Fruit fly (Drosophila melanogaster) whole organism, embryonic: Measurements from ENCODE around the gene CG15439.

Experiments
- Asciz ChIP-seq: fragments of 200-800 bp; sonication (Bioruptor generic); optimal IDR thresholded peaks from 2 replicates; lab custom pipeline; 2017; ENCODE audit warnings: missing biosample characterization, mild to moderate bottlenecking, missing genetic modification characterization, missing genetic modification reagents
- BEAF-32 ChIP-seq: fragments of 200-800 bp; sonication (Bioruptor generic); optimal IDR thresholded peaks from 3 replicates; lab custom pipeline; 2017; ENCODE audit warnings: missing biosample characterization, missing genetic modification characterization, mild to moderate bottlenecking, moderate library complexity, missing genetic modification reagents
- CG10543 ChIP-seq: fragments of 200-800 bp; sonication (Bioruptor generic); optimal IDR thresholded peaks from 3 replicates; lab custom pipeline; 2017; ENCODE audit warnings: missing biosample characterization, mild to moderate bottlenecking, missing genetic modification characterization, moderate library complexity
- CG10979 ChIP-seq: fragments of 200-800 bp; sonication (Bioruptor generic); optimal IDR thresholded peaks from 2 replicates; lab custom pipeline; 2018; ENCODE audit warnings: missing biosample characterization, mild to moderate bottlenecking, missing genetic modification characterization, moderate library complexity
- CG12155 ChIP-seq: fragments of 200-800 bp; sonication (Bioruptor generic); optimal IDR thresholded peaks from 3 replicates; lab custom pipeline; 2016; ENCODE audit warnings: missing biosample characterization, missing genetic modification characterization
- CG12219 ChIP-seq: fragments of 200-800 bp; sonication (Bioruptor generic); optimal IDR thresholded peaks from 3 replicates; lab custom pipeline; 2018; ENCODE audit warnings: missing biosample characterization, mild to moderate bottlenecking, missing genetic modification characterization
- CG12942 ChIP-seq: fragments of 200-800 bp; sonication (Bioruptor generic); optimal IDR thresholded peaks from 3 replicates; lab custom pipeline; 2016; ENCODE audit warnings: missing biosample characterization, missing genetic modification characterization
- CG15269 ChIP-seq: fragments of 200-800 bp; sonication (Bioruptor generic); optimal IDR thresholded peaks from 2 replicates; lab custom pipeline; 2018; ENCODE audit warnings: missing biosample characterization, mild to moderate bottlenecking, missing genetic modification characterization, moderate library complexity
- CG15514 ChIP-seq: fragments of 200-800 bp; sonication (Bioruptor generic); optimal IDR thresholded peaks from 3 replicates; lab custom pipeline; 2017; ENCODE audit warnings: missing biosample characterization, missing genetic modification characterization, mild to moderate bottlenecking, moderate library complexity, missing genetic modification reagents
- CG18619 ChIP-seq: fragments of 200-800 bp; sonication (Bioruptor generic); optimal IDR thresholded peaks from 3 replicates; lab custom pipeline; 2017; ENCODE audit warnings: missing biosample characterization, mild to moderate bottlenecking, missing genetic modification characterization
- CG2116 ChIP-seq: fragments of 200-800 bp; sonication (Bioruptor generic); optimal IDR thresholded peaks from 3 replicates; lab custom pipeline; 2018; ENCODE audit warnings: missing biosample characterization, mild to moderate bottlenecking, missing genetic modification characterization
- CG43689 ChIP-seq: fragments of 200-800 bp; sonication (Bioruptor generic); IDR thresholded peaks from 2 replicates; pipeline ENCODE4 v1.3.6; 2022; ENCODE audit warnings: missing biosample characterization, missing genetic modification characterization
- CG4404 ChIP-seq: fragments of 200-800 bp; sonication (Bioruptor generic); IDR thresholded peaks from 2 replicates; pipeline ENCODE4 v1.3.6; 2022; ENCODE audit warnings: missing biosample characterization, missing genetic modification characterization
- CG4424 ChIP-seq: fragments of 200-800 bp; sonication (Bioruptor generic); optimal IDR thresholded peaks from 3 replicates; lab custom pipeline; 2016; ENCODE audit warnings: missing biosample characterization, missing genetic modification characterization
- CG7556 ChIP-seq: fragments of 200-800 bp; sonication (Bioruptor generic); optimal IDR thresholded peaks from 2 replicates; lab custom pipeline; 2017; ENCODE audit warnings: missing biosample characterization, mild to moderate bottlenecking, missing genetic modification characterization
- CG7745 ChIP-seq: fragments of 200-800 bp; sonication (Bioruptor generic); optimal IDR thresholded peaks from 2 replicates; lab custom pipeline; 2018; ENCODE audit warnings: missing biosample characterization, mild to moderate bottlenecking, missing genetic modification characterization, moderate library complexity
- CG8089 ChIP-seq: fragments of 200-800 bp; sonication (Bioruptor generic); optimal IDR thresholded peaks from 3 replicates; lab custom pipeline; 2016; ENCODE audit warnings: missing biosample characterization, missing genetic modification characterization
- CG9797 ChIP-seq: fragments of 200-800 bp; sonication (Bioruptor generic); optimal IDR thresholded peaks from 3 replicates; lab custom pipeline; 2018; ENCODE audit warnings: missing biosample characterization, mild to moderate bottlenecking, missing genetic modification characterization
- CG9876 ChIP-seq: fragments of 200-800 bp; sonication (Bioruptor generic); optimal IDR thresholded peaks from 2 replicates; lab custom pipeline; 2016; ENCODE audit warnings: missing biosample characterization, missing genetic modification characterization
- Camta ChIP-seq: fragments of 200-800 bp; sonication (Bioruptor generic); optimal IDR thresholded peaks from 2 replicates; lab custom pipeline; 2016; ENCODE audit warnings: missing biosample characterization, missing genetic modification characterization
- D19B ChIP-seq: fragments of 200-800 bp; sonication (Bioruptor generic); optimal IDR thresholded peaks from 2 replicates; lab custom pipeline; 2017; ENCODE audit warnings: missing biosample characterization, mild to moderate bottlenecking, missing genetic modification characterization
- Doc3 ChIP-seq: fragments of 200-800 bp; sonication (Bioruptor generic); IDR thresholded peaks from 3 replicates; pipeline ENCODE4 v1.3.6; 2022; ENCODE audit warnings: missing biosample characterization, missing genetic modification characterization; ENCODE audit not compliant: partially characterized antibody
- E2f2 ChIP-seq: fragments of 200-800 bp; sonication (Bioruptor generic); IDR thresholded peaks from 2 replicates; pipeline ENCODE4 v1.3.6; 2022; ENCODE audit warnings: missing biosample characterization, missing genetic modification characterization
- Eip74EF ChIP-seq, 2 experiments: fragments of 200-800 bp in 1 of 2; fragments of >200 bp in 1 of 2; sonication (Bioruptor generic) in 1 of 2; optimal IDR thresholded peaks; 2 replicates each; lab custom pipeline; 2017 to 2019; ENCODE audit warnings: missing biosample characterization in 2 of 2, missing genetic modification characterization in 2 of 2, mild to moderate bottlenecking in 1 of 2, moderate library complexity in 1 of 2
- Nf-YB ChIP-seq: fragments of 200-800 bp; sonication (Bioruptor generic); optimal IDR thresholded peaks from 3 replicates; lab custom pipeline; 2019; ENCODE audit warnings: missing biosample characterization, mild to moderate bottlenecking, missing genetic modification characterization, moderate library complexity
- Sin3A ChIP-seq: fragments of >200 bp; optimal IDR thresholded peaks from 2 replicates; lab custom pipeline; 2018
- Six4 ChIP-seq: fragments of 200-800 bp; sonication (Bioruptor generic); optimal IDR thresholded peaks from 2 replicates; lab custom pipeline; 2016; ENCODE audit warnings: missing biosample characterization, missing genetic modification characterization
- Tbp ChIP-seq: fragments of >200 bp; optimal IDR thresholded peaks from 2 replicates; lab custom pipeline; 2018; ENCODE audit warnings: missing biosample characterization, missing genetic modification characterization
- Xrp1 ChIP-seq: fragments of 200-800 bp; sonication (Bioruptor generic); IDR thresholded peaks from 2 replicates; pipeline ENCODE4 v1.3.6; 2022; ENCODE audit warnings: missing biosample characterization, missing genetic modification characterization
- cad ChIP-seq: fragments of >200 bp; optimal IDR thresholded peaks from 2 replicates; lab custom pipeline; 2017; ENCODE audit warnings: missing biosample characterization, missing genetic modification characterization
- crol ChIP-seq: fragments of 200-800 bp; sonication (Bioruptor generic); IDR thresholded peaks from 2 replicates; pipeline ENCODE4 v1.3.6; 2022; ENCODE audit warnings: missing biosample characterization, missing genetic modification characterization
- da ChIP-seq: fragments of 200-800 bp; sonication (Bioruptor generic); optimal IDR thresholded peaks from 2 replicates; lab custom pipeline; 2016; ENCODE audit warnings: missing biosample characterization, missing genetic modification characterization
- dimm ChIP-seq: fragments of 200-800 bp; sonication (Bioruptor generic); IDR thresholded peaks from 2 replicates; pipeline ENCODE4 v1.3.6; 2022; ENCODE audit warnings: missing biosample characterization, missing genetic modification characterization
- esg ChIP-seq: fragments of 200-800 bp; sonication (Bioruptor generic); conservative IDR thresholded peaks from 2 replicates; pipeline ENCODE4 v1.3.6; 2022; ENCODE audit warnings: missing biosample characterization, missing genetic modification characterization
- ftz-f1 ChIP-seq: fragments of 200-800 bp; sonication (Bioruptor generic); optimal IDR thresholded peaks from 2 replicates; lab custom pipeline; 2016; ENCODE audit warnings: missing biosample characterization, missing genetic modification characterization
- gcm2 ChIP-seq: fragments of 200-800 bp; sonication (Bioruptor generic); optimal IDR thresholded peaks from 2 replicates; lab custom pipeline; 2016; ENCODE audit warnings: missing biosample characterization, missing genetic modification characterization
- gfzf ChIP-seq: fragments of 200-800 bp; sonication (Bioruptor generic); optimal IDR thresholded peaks from 2 replicates; lab custom pipeline; 2016; ENCODE audit warnings: missing biosample characterization, mild to moderate bottlenecking, missing genetic modification characterization, moderate library complexity
- gro ChIP-seq: fragments of 200-800 bp; sonication (Bioruptor generic); optimal IDR thresholded peaks from 2 replicates; lab custom pipeline; 2016; ENCODE audit warnings: missing biosample characterization, missing genetic modification characterization
- gsb-n ChIP-seq: fragments of 200-800 bp; sonication (Bioruptor generic); optimal IDR thresholded peaks from 3 replicates; lab custom pipeline; 2018; ENCODE audit warnings: missing biosample characterization, mild to moderate bottlenecking, missing genetic modification characterization
- kay ChIP-seq: fragments of 200-800 bp; sonication (Bioruptor generic); optimal IDR thresholded peaks from 2 replicates; lab custom pipeline; 2016; ENCODE audit warnings: missing biosample characterization, missing genetic modification characterization
- lola ChIP-seq, 3 experiments: fragments of >200 bp in 2 of 3; fragments of 200-800 bp in 1 of 3; sonication (Bioruptor generic) in 1 of 3; optimal IDR thresholded peaks; 2 replicates each; lab custom pipeline; 2017 to 2019; ENCODE audit warnings: missing biosample characterization in 3 of 3, missing genetic modification characterization in 3 of 3, mild to moderate bottlenecking in 1 of 3, moderate library complexity in 1 of 3
- lov ChIP-seq, 2 experiments: fragments of 200-800 bp in 1 of 2; fragments of >200 bp in 1 of 2; sonication (Bioruptor generic) in 1 of 2; IDR thresholded peaks in 1 of 2; optimal IDR thresholded peaks in 1 of 2; 2 replicates in 1 of 2; 3 replicates in 1 of 2; pipeline versions ENCODE4 v1.3.6 to Lab custom; 2017 to 2022; ENCODE audit warnings: missing biosample characterization in 1 of 2, missing genetic modification characterization in 1 of 2
- nerfin-2 ChIP-seq: fragments of 200-800 bp; sonication (Bioruptor generic); IDR thresholded peaks from 2 replicates; pipeline ENCODE4 v1.3.6; 2022; ENCODE audit warnings: missing biosample characterization, missing genetic modification characterization; ENCODE audit not compliant: partially characterized antibody
- peb ChIP-seq: fragments of 200-800 bp; sonication (Bioruptor generic); IDR thresholded peaks from 2 replicates; pipeline ENCODE4 v1.3.6; 2022; ENCODE audit warnings: missing biosample characterization, missing genetic modification characterization
- phol ChIP-seq: fragments of 200-800 bp; sonication (Bioruptor generic); optimal IDR thresholded peaks from 3 replicates; lab custom pipeline; 2018; ENCODE audit warnings: missing biosample characterization, mild to moderate bottlenecking, missing genetic modification characterization, moderate library complexity
- salm ChIP-seq: fragments of 200-800 bp; sonication (Bioruptor generic); optimal IDR thresholded peaks from 2 replicates; lab custom pipeline; 2018; ENCODE audit warnings: missing biosample characterization, mild to moderate bottlenecking, missing genetic modification characterization
- schlank ChIP-seq: fragments of 200-800 bp; sonication (Bioruptor generic); optimal IDR thresholded peaks from 2 replicates; lab custom pipeline; 2018; ENCODE audit warnings: missing biosample characterization, mild to moderate bottlenecking, missing genetic modification characterization
- scrt ChIP-seq: fragments of 200-800 bp; sonication (Bioruptor generic); optimal IDR thresholded peaks from 2 replicates; lab custom pipeline; 2018; ENCODE audit warnings: missing biosample characterization, mild to moderate bottlenecking, missing genetic modification characterization, moderate library complexity
- sima ChIP-seq: fragments of 200-800 bp; sonication (Bioruptor generic); optimal IDR thresholded peaks from 2 replicates; lab custom pipeline; 2016; ENCODE audit warnings: missing biosample characterization, missing genetic modification characterization
- yki ChIP-seq: fragments of >200 bp; optimal IDR thresholded peaks from 3 replicates; lab custom pipeline; 2018
- zfh2 ChIP-seq: fragments of 200-800 bp; sonication (Bioruptor generic); optimal IDR thresholded peaks from 2 replicates; lab custom pipeline; 2016; ENCODE audit warnings: missing biosample characterization, missing genetic modification characterization

The CG15439 gene

DNA sequence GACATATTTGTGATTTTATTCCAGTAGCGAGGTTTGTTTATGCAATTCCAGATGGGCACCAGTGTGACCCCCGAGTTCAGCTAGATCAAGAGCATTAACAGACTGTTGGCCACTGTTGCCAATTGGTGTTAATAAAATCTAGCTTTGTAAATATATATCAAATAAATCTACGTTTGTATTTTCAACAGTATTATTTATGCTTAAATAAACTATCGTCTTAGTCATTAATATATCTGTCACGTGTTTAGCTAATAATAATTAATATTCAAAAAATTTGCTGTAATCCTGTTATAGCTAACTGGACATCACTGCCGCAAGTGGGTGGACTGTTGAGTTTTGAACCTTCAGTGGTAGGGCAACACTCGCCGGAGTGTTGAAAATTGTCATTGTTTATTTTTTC lies 6.7 kb upstream of the CG15439 start, which contains the start of the genes mRpL27 and CG15435 (continued):
- TF ChIP-seq CG15269 (tag; lab: Kevin White, UChicago) (peak; percentile 49), Tbp (GFP tag; lab: Kevin White, UChicago) (no peak), CG12942 (GFP tag; lab: Kevin White, UChicago) (no peak), kay (GFP tag; lab: Kevin White, UChicago) (no peak), nerfin-2 (GFP tag; lab: Robert Waterston, UW) (no peak), gfzf (GFP tag; lab: Kevin White, UChicago) (no peak), Sin3A (lab: Kevin White, UChicago) (peak; percentile 77), CG7556 (GFP tag; lab: Kevin White, UChicago) (peak; percentile 7), yki (lab: Kevin White, UChicago) (no peak), D19B (GFP tag; lab: Kevin White, UChicago) (no peak), CG2116 (GFP tag; lab: Kevin White, UChicago) (peak; percentile 41), zfh2 (GFP tag; lab: Kevin White, UChicago) (peak; percentile 15), peb (GFP tag; lab: Robert Waterston, UW) (no peak), CG9797 (peak; percentile 8), cad (GFP tag; lab: Kevin White, UChicago) (no peak), CG4404 (GFP tag; lab: Robert Waterston, UW) (no peak), CG15514 (peak; percentile 61), lov (optimal IDR thresholded peaks at IDR 0.05; lab: Kevin White, UChicago) (no peak), lov (GFP tag; IDR thresholded peaks at IDR 0.05; lab: Robert Waterston, UW) (no peak), Eip74EF (GFP tag; optimal IDR thresholded peaks at IDR 0.05; lab: Kevin White, UChicago) (peak in 1 of 2 experiments; percentile 23), CG7745 (no peak), Camta (GFP tag; lab: Kevin White, UChicago) (no peak), CG12155 (peak; percentile 20), CG8089 (GFP tag; lab: Kevin White, UChicago) (no peak), sima (GFP tag; lab: Kevin White, UChicago) (no peak), gcm2 (GFP tag; lab: Kevin White, UChicago) (no peak), Nf-YB (GFP tag; lab: Kevin White, UChicago) (no peak), dimm (GFP tag; lab: Robert Waterston, UW) (no peak), Doc3 (GFP tag; lab: Robert Waterston, UW) (no peak), BEAF-32 (GFP tag; lab: Kevin White, UChicago) (peak; percentile 35), CG18619 (GFP tag; lab: Kevin White, UChicago) (no peak), E2f2 (GFP tag; lab: Robert Waterston, UW) (no peak), CG4424 (GFP tag; lab: Kevin White, UChicago) (no peak), da (no peak), gsb-n (tag; lab: Kevin White, UChicago) (peak; percentile 29), ftz-f1 (GFP tag; lab: Kevin White, UChicago) (no peak), phol (peak; percentile 56), CG10543 (GFP tag; lab: Kevin White, UChicago) (peak; percentile 12), salm (no peak), esg (GFP tag; lab: Robert Waterston, UW) (no peak), CG9876 (GFP tag; lab: Kevin White, UChicago) (no peak), scrt (GFP tag; lab: Kevin White, UChicago) (peak; percentile 59), Xrp1 (peak; percentile 44; the same call in 1 of the 2 replicates), Six4 (GFP tag; lab: Kevin White, UChicago) (no peak), CG10979 (tag; lab: Kevin White, UChicago) (peak; percentile 20), schlank (no peak), CG43689 (GFP tag; lab: Robert Waterston, UW) (no peak), lola (GFP tag; optimal IDR thresholded peaks at IDR 0.05; lab: Kevin White, UChicago) (peak in 1 of 3 experiments; percentile 50), CG12219 (GFP tag; lab: Kevin White, UChicago) (peak; percentile 2), gro (no peak), Asciz (GFP tag; lab: Kevin White, UChicago) (no peak), crol (GFP tag; lab: Robert Waterston, UW) (no peak)
